Worm (Caenorhabditis elegans): ENCODE data around the gene xpc-1.

Gene xpc-1

ce11 chrIV:1980961-1981446, 11.9 kb upstream of the xpc-1 start, which contains the start of gene Y76B12C.6 (continued):
- no peak for TF ChIP-seq mec-3 (tag; optimal IDR thresholded peaks at IDR 0.05; ENCODE audit: borderline replicate concordance)
- peak; percentile 73 for TF ChIP-seq sox-4 (tag; optimal IDR thresholded peaks at IDR 0.05)
- TF ChIP-seq C08G9.2 (tag; optimal IDR thresholded peaks at IDR 0.05), result no peak
- no peak for TF ChIP-seq ceh-24 (tag; optimal IDR thresholded peaks at IDR 0.05)
- peak; percentile 39 for TF ChIP-seq ceh-31 (tag; optimal IDR thresholded peaks at IDR 0.05)
- peak; percentile 60 for TF ChIP-seq lin-11 (tag; optimal IDR thresholded peaks at IDR 0.05)
- peak; percentile 61 for TF ChIP-seq unc-42 (tag; optimal IDR thresholded peaks at IDR 0.05)
- TF ChIP-seq dmd-4 (tag; optimal IDR thresholded peaks at IDR 0.05; ENCODE audit: borderline replicate concordance), result peak; percentile 33
- TF ChIP-seq F13H6.1 (tag; optimal IDR thresholded peaks at IDR 0.05), result peak; percentile 52
- no peak for TF ChIP-seq ceh-34 (tag; optimal IDR thresholded peaks at IDR 0.05)
- no peak for TF ChIP-seq tbx-7 (tag; optimal IDR thresholded peaks at IDR 0.05)
- TF ChIP-seq ets-4 (tag; optimal IDR thresholded peaks at IDR 0.05), result no peak
- TF ChIP-seq nhr-232 (tag; optimal IDR thresholded peaks at IDR 0.05), result peak; percentile 48
- TF ChIP-seq ceh-22 (tag; optimal IDR thresholded peaks at IDR 0.05), result no peak
- TF ChIP-seq Y22D7AL.16 (tag; optimal IDR thresholded peaks at IDR 0.05), result peak; percentile 14
- no peak for TF ChIP-seq hlh-8 (tag; optimal IDR thresholded peaks at IDR 0.05)
- no peak for TF ChIP-seq hlh-6 (tag; optimal IDR thresholded peaks at IDR 0.05)
- peak; percentile 52 for TF ChIP-seq ceh-14 (tag; optimal IDR thresholded peaks at IDR 0.05)
- no peak for TF ChIP-seq hlh-15 (tag; optimal IDR thresholded peaks at IDR 0.05)
- peak; percentile 7 for TF ChIP-seq ceh-18 (tag; optimal IDR thresholded peaks at IDR 0.05)
- peak; percentile 60 for TF ChIP-seq ttx-3 (tag; optimal IDR thresholded peaks at IDR 0.05)
- TF ChIP-seq C38D4.7 (GFP tag; optimal IDR thresholded peaks at IDR 0.05), result peak; percentile 56
- peak; percentile 73 for TF ChIP-seq elt-2 (tag; optimal IDR thresholded peaks at IDR 0.05)
- peak; percentile 59 for TF ChIP-seq unc-86 (tag; optimal IDR thresholded peaks at IDR 0.05)
- peak; percentile 2 for TF ChIP-seq ceh-19 (GFP tag; optimal IDR thresholded peaks at IDR 0.05)
- no peak for TF ChIP-seq fkh-10 (GFP tag; optimal IDR thresholded peaks at IDR 0.05)
- peak; percentile 18 for TF ChIP-seq pha-2 (tag; optimal IDR thresholded peaks at IDR 0.05)
- TF ChIP-seq K09A11.1 (tag; optimal IDR thresholded peaks at IDR 0.05; ENCODE audit: insufficient read depth), result no peak
- no peak for TF ChIP-seq eyg-1 (tag; optimal IDR thresholded peaks at IDR 0.05)
- TF ChIP-seq ceh-48 (tag; optimal IDR thresholded peaks at IDR 0.05), result no peak
- no peak for TF ChIP-seq npax-4 (tag; optimal IDR thresholded peaks at IDR 0.05)
- no peak for TF ChIP-seq pros-1 (tag; optimal IDR thresholded peaks at IDR 0.05)
- no peak for TF ChIP-seq pqm-1 (tag; optimal IDR thresholded peaks at IDR 0.05)
- TF ChIP-seq odd-2 (tag; optimal IDR thresholded peaks at IDR 0.05), result no peak
- no peak for TF ChIP-seq madf-2 (tag; optimal IDR thresholded peaks at IDR 0.05)
- no peak for TF ChIP-seq ahr-1 (tag; optimal IDR thresholded peaks at IDR 0.05)
- TF ChIP-seq che-1 (tag; optimal IDR thresholded peaks at IDR 0.05), result peak; percentile 66
- TF ChIP-seq rnt-1 (tag; optimal IDR thresholded peaks at IDR 0.05), result peak; percentile 39
- no peak for TF ChIP-seq unc-55 (GFP tag; optimal IDR thresholded peaks at IDR 0.05)
- no peak for TF ChIP-seq sdc-2 (tag; optimal IDR thresholded peaks at IDR 0.05)
- TF ChIP-seq ceh-9 (tag; optimal IDR thresholded peaks at IDR 0.05), result no peak
- no peak for TF ChIP-seq lim-6 (tag; optimal IDR thresholded peaks at IDR 0.05)
- no peak for TF ChIP-seq nhr-11 (tag; optimal IDR thresholded peaks at IDR 0.05)
- peak; percentile 51 for TF ChIP-seq ceh-2 (tag; optimal IDR thresholded peaks at IDR 0.05)

- TF ChIP-seq eyg-1 (tag; optimal IDR thresholded peaks at IDR 0.05) (no peak), odd-2 (tag; optimal IDR thresholded peaks at IDR 0.05) (no peak), unc-42 (tag; optimal IDR thresholded peaks at IDR 0.05) (no peak), syd-9 (tag; optimal IDR thresholded peaks at IDR 0.05) (no peak), C08G9.2 (tag; optimal IDR thresholded peaks at IDR 0.05) (no peak), unc-3 (GFP tag; conservative IDR thresholded peaks at IDR 0.05) (no peak), unc-3 (tag; optimal IDR thresholded peaks at IDR 0.05) (no peak), ceh-34 (tag; optimal IDR thresholded peaks at IDR 0.05) (no peak), sdc-2 (tag; optimal IDR thresholded peaks at IDR 0.05) (no peak)
Observed at ce11 chrIV:1990843-1991339, 2.0 kb upstream of the xpc-1 start.

Data from whole organism, late embryonic.